Worm (Caenorhabditis elegans): ENCODE data around the gene nhr-53.

- TF ChIP-seq snpc-4 (tag; optimal IDR thresholded peaks at IDR 0.05) = no peak
- TF ChIP-seq pqm-1 (tag; optimal IDR thresholded peaks at IDR 0.05) = no peak
- TF ChIP-seq pha-4 (tag; optimal IDR thresholded peaks at IDR 0.05) = no peak
- no peak for TF ChIP-seq nhr-77 (tag; optimal IDR thresholded peaks at IDR 0.05)
- no peak for TF ChIP-seq R02D3.7 (tag; optimal IDR thresholded peaks at IDR 0.05)
- TF ChIP-seq mdl-1 (tag; optimal IDR thresholded peaks at IDR 0.05) = no peak
- TF ChIP-seq elt-2 (tag; optimal IDR thresholded peaks at IDR 0.05) = no peak
- no peak for TF ChIP-seq ceh-82 (tag; optimal IDR thresholded peaks at IDR 0.05)
- TF ChIP-seq lin-15B (tag; optimal IDR thresholded peaks at IDR 0.05) = no peak
- TF ChIP-seq nhr-11 (tag; optimal IDR thresholded peaks at IDR 0.05) = no peak
- no peak for TF ChIP-seq unc-39 (tag; optimal IDR thresholded peaks at IDR 0.05)
- TF ChIP-seq ztf-11 (tag; optimal IDR thresholded peaks at IDR 0.05) = no peak
- TF ChIP-seq lin-39 (tag; optimal IDR thresholded peaks at IDR 0.05) = no peak
Measured at ce11 chrV:15687660-15688059, 14.5 kb downstream of the nhr-53 start, which contains the start of gene nhr-197.

Measured in whole organism, L3 larva.